Fruit fly (Drosophila melanogaster) whole organism: Measurements from ENCODE around the gene CG12362.

ENCODE experiments used
- CG8478 ChIP-seq: fragments of >200 bp; optimal IDR thresholded peaks from 2 replicates; lab custom pipeline; 2018; ENCODE audit warnings: inconsistent platforms
- Dll ChIP-seq: fragments of >200 bp; optimal IDR thresholded peaks from 2 replicates; lab custom pipeline; 2017
- EcR ChIP-seq, 2 experiments: fragments of >200 bp; optimal IDR thresholded peaks; 2 replicates each; lab custom pipeline; 2017; ENCODE audit warnings: missing biosample characterization in 2 of 2, missing genetic modification characterization in 2 of 2, missing genetic modification reagents in 2 of 2
- pan ChIP-seq: fragments of >200 bp; optimal IDR thresholded peaks from 2 replicates; lab custom pipeline; 2017
- psq ChIP-seq: fragments of >200 bp; optimal IDR thresholded peaks from 2 replicates; lab custom pipeline; 2017
- usp ChIP-seq: fragments of >200 bp; optimal IDR thresholded peaks from 2 replicates; lab custom pipeline; 2017; ENCODE audit warnings: missing biosample characterization, missing genetic modification characterization, mixed read lengths

The CG12362 gene

dm6 chr3L:10375619-10376018 is 37.0 kb upstream of the CG12362 start:
- TF ChIP-seq CG8478 (lab: Kevin White, UChicago) (no peak), EcR (GFP tag; optimal IDR thresholded peaks at IDR 0.05; lab: Kevin White, UChicago) (no peak), Dll (lab: Kevin White, UChicago) (no peak), usp (GFP tag; lab: Kevin White, UChicago) (no peak)

- no peak for TF ChIP-seq Dll (lab: Kevin White, UChicago)
- no peak for TF ChIP-seq psq
- no peak for TF ChIP-seq usp (GFP tag; lab: Kevin White, UChicago)
- TF ChIP-seq CG8478 (lab: Kevin White, UChicago): no peak
- no peak for TF ChIP-seq pan (lab: Kevin White, UChicago)
- no peak for TF ChIP-seq EcR (GFP tag; optimal IDR thresholded peaks at IDR 0.05; lab: Kevin White, UChicago)
These were observed 35.9 kb upstream of the CG12362 start for dm6 chr3L:10376670-10377069.

- TF ChIP-seq Dll (lab: Kevin White, UChicago) (no peak), usp (GFP tag; lab: Kevin White, UChicago) (no peak), CG8478 (lab: Kevin White, UChicago) (no peak), EcR (GFP tag; optimal IDR thresholded peaks at IDR 0.05; lab: Kevin White, UChicago) (no peak), pan (lab: Kevin White, UChicago) (no peak), psq (no peak)
These were observed 34.6 kb upstream of the CG12362 start for dm6 chr3L:10377984-10378383.

dm6 chr3L:10381275-10381674 is 31.3 kb upstream of the CG12362 start:
- TF ChIP-seq CG8478 (lab: Kevin White, UChicago): no peak
- TF ChIP-seq EcR (GFP tag; optimal IDR thresholded peaks at IDR 0.05; lab: Kevin White, UChicago): no peak
- TF ChIP-seq psq: no peak
- TF ChIP-seq Dll (lab: Kevin White, UChicago): no peak
- no peak for TF ChIP-seq pan (lab: Kevin White, UChicago)
- TF ChIP-seq usp (GFP tag; lab: Kevin White, UChicago): no peak

dm6 chr3L:10381857-10382256 is 30.8 kb upstream of the CG12362 start:
- TF ChIP-seq pan (lab: Kevin White, UChicago): no peak
- no peak for TF ChIP-seq psq
- no peak for TF ChIP-seq Dll (lab: Kevin White, UChicago)
- TF ChIP-seq EcR (GFP tag; optimal IDR thresholded peaks at IDR 0.05; lab: Kevin White, UChicago): no peak

- TF ChIP-seq CG8478 (lab: Kevin White, UChicago): no peak
- TF ChIP-seq usp (GFP tag; lab: Kevin White, UChicago): no peak
- TF ChIP-seq EcR (GFP tag; optimal IDR thresholded peaks at IDR 0.05; lab: Kevin White, UChicago): no peak
- TF ChIP-seq psq: no peak
- no peak for TF ChIP-seq Dll (lab: Kevin White, UChicago)
- TF ChIP-seq pan (lab: Kevin White, UChicago): no peak
These were observed 29.7 kb upstream of the CG12362 start for dm6 chr3L:10382882-10383281.

dm6 chr3L:10384727-10385459 is 27.7 kb upstream of the CG12362 start:
- no peak for TF ChIP-seq psq
- no peak for TF ChIP-seq pan (lab: Kevin White, UChicago)
- no peak for TF ChIP-seq EcR (GFP tag; optimal IDR thresholded peaks at IDR 0.05; lab: Kevin White, UChicago)
- no peak for TF ChIP-seq usp (GFP tag; lab: Kevin White, UChicago)
- no peak for TF ChIP-seq CG8478 (lab: Kevin White, UChicago)
- no peak for TF ChIP-seq Dll (lab: Kevin White, UChicago)

dm6 chr3L:10386180-10386579 is 26.4 kb upstream of the CG12362 start:
- TF ChIP-seq pan (lab: Kevin White, UChicago) (no peak), EcR (GFP tag; optimal IDR thresholded peaks at IDR 0.05; lab: Kevin White, UChicago) (no peak), CG8478 (lab: Kevin White, UChicago) (no peak), psq (no peak), Dll (lab: Kevin White, UChicago) (no peak), usp (GFP tag; lab: Kevin White, UChicago) (no peak)

- TF ChIP-seq CG8478 (lab: Kevin White, UChicago) (no peak), psq (no peak), Dll (lab: Kevin White, UChicago) (no peak), EcR (GFP tag; optimal IDR thresholded peaks at IDR 0.05; lab: Kevin White, UChicago) (no peak), pan (lab: Kevin White, UChicago) (no peak), usp (GFP tag; lab: Kevin White, UChicago) (no peak)
These were observed 26.0 kb upstream of the CG12362 start for dm6 chr3L:10386601-10387000.

- TF ChIP-seq EcR (GFP tag; optimal IDR thresholded peaks at IDR 0.05; lab: Kevin White, UChicago): peak in 1 of 2 experiments; percentile 14
- no peak for TF ChIP-seq usp (GFP tag; lab: Kevin White, UChicago)
- TF ChIP-seq pan (lab: Kevin White, UChicago): no peak
- TF ChIP-seq psq: no peak
- TF ChIP-seq Dll (lab: Kevin White, UChicago): no peak
These were observed 25.2 kb upstream of the CG12362 start for dm6 chr3L:10387233-10387925.

dm6 chr3L:10389143-10389542 is 23.5 kb upstream of the CG12362 start:
- TF ChIP-seq EcR (GFP tag; optimal IDR thresholded peaks at IDR 0.05; lab: Kevin White, UChicago): no peak
- TF ChIP-seq CG8478 (lab: Kevin White, UChicago): no peak
- TF ChIP-seq psq: no peak
- TF ChIP-seq usp (GFP tag; lab: Kevin White, UChicago): no peak
- no peak for TF ChIP-seq Dll (lab: Kevin White, UChicago)
- no peak for TF ChIP-seq pan (lab: Kevin White, UChicago)
